Worm (Caenorhabditis elegans) whole organism, midembryonic: ENCODE results near the gene let-2.

Experiments
- cog-1 ChIP-seq: sonication (generic microtip); optimal IDR thresholded peaks from 2 replicates; lab custom pipeline; 2016; ENCODE audit warnings: missing genetic modification characterization, missing compliant biosample characterization
- flt-1 ChIP-seq: fragments of 200-800 bp; sonication (Bioruptor generic); IDR thresholded peaks from 2 replicates; pipeline ENCODE4 v1.3.6; 2022; ENCODE audit warnings: missing genetic modification characterization, missing compliant biosample characterization
- med-1 ChIP-seq: sonication (generic microtip); optimal IDR thresholded peaks from 2 replicates; lab custom pipeline; 2017; ENCODE audit warnings: missing genetic modification characterization, mild to moderate bottlenecking, missing compliant biosample characterization, antibody characterized with exemption, missing genetic modification reagents; ENCODE audit not compliant: insufficient read depth
- ref-1 ChIP-seq: fragments of 200-800 bp; sonication (Bioruptor generic); conservative IDR thresholded peaks from 2 replicates; pipeline ENCODE4 v1.3.6; 2022; ENCODE audit warnings: missing genetic modification reagents, missing genetic modification characterization, missing compliant biosample characterization
- tab-1 ChIP-seq: fragments of 200-800 bp; sonication (Bioruptor generic); IDR thresholded peaks from 2 replicates; pipeline ENCODE4 v1.3.6; 2022; ENCODE audit warnings: missing genetic modification characterization, missing compliant biosample characterization
- ztf-23 ChIP-seq: fragments of 200-800 bp; sonication (Bioruptor generic); IDR thresholded peaks from 2 replicates; pipeline ENCODE4 v1.3.6; 2022; ENCODE audit warnings: missing genetic modification reagents, missing genetic modification characterization, missing compliant biosample characterization

ce11 chrX:16389273-16389672, at the start of gene let-2:
- no peak for TF ChIP-seq med-1
- TF ChIP-seq cog-1, result no peak
- no peak for TF ChIP-seq ref-1
- TF ChIP-seq ztf-23 (GFP tag; lab: Robert Waterston, UW), result no peak
- TF ChIP-seq flt-1 (GFP tag; lab: Robert Waterston, UW), result 0 out of 2 replicates have a peak, but pooled peaks have one; percentile 16
- no peak for TF ChIP-seq tab-1 (GFP tag; lab: Robert Waterston, UW)
